Fruit fly (Drosophila melanogaster) whole organism, wandering third instar larva: ENCODE measurements around the gene Gld2.

Experiments
- CG32264 ChIP-seq: fragments of 200-800 bp; sonication (Bioruptor generic); optimal IDR thresholded peaks from 2 replicates; lab custom pipeline; 2016; ENCODE audit warnings: missing biosample characterization, missing genetic modification characterization
- CG9705 ChIP-seq: fragments of 200-800 bp; sonication (Bioruptor generic); optimal IDR thresholded peaks from 2 replicates; lab custom pipeline; 2018; ENCODE audit warnings: missing biosample characterization, mild to moderate bottlenecking, missing genetic modification characterization
- Hr83 ChIP-seq: fragments of 200-300 bp; sonication (Bioruptor generic); optimal IDR thresholded peaks from 2 replicates; lab custom pipeline; 2016; ENCODE audit warnings: missing biosample characterization, mild to moderate bottlenecking, missing genetic modification characterization, moderate library complexity; ENCODE audit not compliant: poor library complexity, severe bottlenecking
- Jra ChIP-seq: sonication (Bioruptor generic); optimal IDR thresholded peaks from 2 replicates; lab custom pipeline; 2016; ENCODE audit warnings: missing biosample characterization, missing genetic modification characterization
- N ChIP-seq: fragments of >200 bp; optimal IDR thresholded peaks from 2 replicates; lab custom pipeline; 2018; ENCODE audit warnings: missing biosample characterization, missing external identifiers, missing genetic modification characterization
- Sp1 ChIP-seq: fragments of 200-800 bp; sonication (Bioruptor generic); optimal IDR thresholded peaks from 3 replicates; lab custom pipeline; 2019; ENCODE audit warnings: missing biosample characterization, mild to moderate bottlenecking, missing genetic modification characterization, moderate library complexity
- h ChIP-seq: fragments of 200-800 bp; sonication (Bioruptor generic); optimal IDR thresholded peaks from 3 replicates; lab custom pipeline; 2016; ENCODE audit warnings: missing biosample characterization, mild to moderate bottlenecking, missing genetic modification characterization
- lola ChIP-seq: fragments of >200 bp; optimal IDR thresholded peaks from 2 replicates; lab custom pipeline; 2017; ENCODE audit warnings: missing biosample characterization, missing genetic modification characterization
- pan ChIP-seq: fragments of >200 bp; optimal IDR thresholded peaks from 2 replicates; lab custom pipeline; 2017

dm6 chr3R:22205523-22205922 is 6.1 kb upstream of the Gld2 start:
- TF ChIP-seq CG32264 (GFP tag; lab: Kevin White, UChicago) (no peak), lola (GFP tag; lab: Kevin White, UChicago) (no peak), Jra (GFP tag; lab: Kevin White, UChicago) (no peak), h (peak; percentile 64), Hr83 (GFP tag; lab: Kevin White, UChicago) (no peak), N (GFP tag; lab: Kevin White, UChicago) (no peak), pan (no peak), Sp1 (peak; percentile 33), CG9705 (GFP tag; lab: Kevin White, UChicago) (no peak)
